Fruit fly (Drosophila melanogaster) whole organism, embryonic: Measurements from ENCODE around the gene CG31870.

Source experiments
- Abd-B ChIP-seq: fragments of 200-800 bp; sonication (Bioruptor generic); optimal IDR thresholded peaks from 2 replicates; lab custom pipeline; 2018; ENCODE audit warnings: missing biosample characterization, mild to moderate bottlenecking, missing genetic modification characterization, moderate library complexity
- Atf3 ChIP-seq: fragments of 200-800 bp; sonication (Bioruptor generic); optimal IDR thresholded peaks from 3 replicates; lab custom pipeline; 2016; ENCODE audit warnings: missing biosample characterization, missing genetic modification characterization
- CG10267 ChIP-seq: fragments of 200-800 bp; sonication (Bioruptor generic); optimal IDR thresholded peaks from 2 replicates; lab custom pipeline; 2018; ENCODE audit warnings: missing biosample characterization, mild to moderate bottlenecking, missing genetic modification characterization, moderate library complexity
- CG10321 ChIP-seq: fragments of 200-800 bp; sonication (Bioruptor generic); IDR thresholded peaks from 2 replicates; pipeline ENCODE4 v1.3.6; 2022; ENCODE audit warnings: missing biosample characterization, missing genetic modification characterization
- CG10979 ChIP-seq: fragments of 200-800 bp; sonication (Bioruptor generic); optimal IDR thresholded peaks from 2 replicates; lab custom pipeline; 2018; ENCODE audit warnings: missing biosample characterization, mild to moderate bottlenecking, missing genetic modification characterization, moderate library complexity
- CG11093 ChIP-seq: fragments of 200-800 bp; sonication (Bioruptor generic); IDR thresholded peaks from 3 replicates; pipeline ENCODE4 v1.3.6; 2022; ENCODE audit warnings: missing biosample characterization, missing genetic modification characterization
- CG12744 ChIP-seq: fragments of 200-800 bp; sonication (Bioruptor generic); optimal IDR thresholded peaks from 2 replicates; lab custom pipeline; 2016; ENCODE audit warnings: missing biosample characterization, missing genetic modification characterization
- CG14441 ChIP-seq: fragments of 200-800 bp; sonication (Bioruptor generic); IDR thresholded peaks from 2 replicates; pipeline ENCODE4 v1.3.6; 2022; ENCODE audit warnings: missing biosample characterization, missing genetic modification characterization
- CG17186 ChIP-seq: fragments of 200-800 bp; sonication (Bioruptor generic); optimal IDR thresholded peaks from 3 replicates; lab custom pipeline; 2017; ENCODE audit warnings: missing biosample characterization, missing genetic modification reagents, missing genetic modification characterization
- CG1792 ChIP-seq: fragments of 200-800 bp; sonication (Bioruptor generic); optimal IDR thresholded peaks from 2 replicates; lab custom pipeline; 2016; ENCODE audit warnings: missing biosample characterization, missing genetic modification characterization
- CG18476 ChIP-seq: fragments of 200-800 bp; sonication (Bioruptor generic); optimal IDR thresholded peaks from 2 replicates; lab custom pipeline; 2016; ENCODE audit warnings: missing biosample characterization, mild to moderate bottlenecking, missing genetic modification characterization
- CG2120 ChIP-seq: fragments of 200-800 bp; sonication (Bioruptor generic); optimal IDR thresholded peaks from 3 replicates; lab custom pipeline; 2016; ENCODE audit warnings: missing biosample characterization, missing genetic modification characterization
- CG30431 ChIP-seq: fragments of 200-800 bp; sonication (Bioruptor generic); optimal IDR thresholded peaks from 2 replicates; lab custom pipeline; 2017; ENCODE audit warnings: missing biosample characterization, missing genetic modification characterization
- CG3407 ChIP-seq: fragments of 200-800 bp; sonication (Bioruptor generic); optimal IDR thresholded peaks from 2 replicates; lab custom pipeline; 2018; ENCODE audit warnings: missing biosample characterization, mild to moderate bottlenecking, missing genetic modification characterization
- CG4730 ChIP-seq: fragments of 200-800 bp; sonication (Bioruptor generic); IDR thresholded peaks from 2 replicates; pipeline ENCODE4 v1.3.6; 2022; ENCODE audit warnings: missing biosample characterization, missing genetic modification characterization
- CG6175 ChIP-seq: fragments of 200-800 bp; sonication (Bioruptor generic); IDR thresholded peaks from 3 replicates; pipeline ENCODE4 v1.3.6; 2022; ENCODE audit warnings: missing biosample characterization, missing genetic modification characterization
- CG6254 ChIP-seq: fragments of 200-800 bp; sonication (Bioruptor generic); optimal IDR thresholded peaks from 3 replicates; lab custom pipeline; 2017; ENCODE audit warnings: mild to moderate bottlenecking, missing biosample characterization, missing genetic modification reagents, missing genetic modification characterization
- CG7556 ChIP-seq: fragments of 200-800 bp; sonication (Bioruptor generic); optimal IDR thresholded peaks from 2 replicates; lab custom pipeline; 2017; ENCODE audit warnings: missing biosample characterization, mild to moderate bottlenecking, missing genetic modification characterization
- CG7928 ChIP-seq: fragments of 200-800 bp; sonication (Bioruptor generic); optimal IDR thresholded peaks from 2 replicates; lab custom pipeline; 2017; ENCODE audit warnings: missing biosample characterization, mild to moderate bottlenecking, missing genetic modification characterization
- CG8478 ChIP-seq: fragments of >200 bp; optimal IDR thresholded peaks from 2 replicates; lab custom pipeline; 2018
- CkIIα-i1 ChIP-seq: fragments of 200-800 bp; sonication (Bioruptor generic); IDR thresholded peaks from 2 replicates; pipeline ENCODE4 v1.3.6; 2022; ENCODE audit warnings: missing biosample characterization, missing genetic modification characterization
- Elba2 ChIP-seq: fragments of 200-800 bp; sonication (Bioruptor generic); optimal IDR thresholded peaks from 3 replicates; lab custom pipeline; 2016; ENCODE audit warnings: missing biosample characterization, missing genetic modification characterization
- GATAe ChIP-seq: fragments of 200-800 bp; sonication (Bioruptor generic); conservative IDR thresholded peaks from 2 replicates; pipeline ENCODE4 v1.3.6; 2022; ENCODE audit warnings: missing biosample characterization, missing genetic modification characterization
- HHEX ChIP-seq: fragments of 200-800 bp; sonication (Bioruptor generic); optimal IDR thresholded peaks from 3 replicates; lab custom pipeline; 2017; ENCODE audit warnings: missing biosample characterization, mild to moderate bottlenecking, missing genetic modification characterization, missing genetic modification reagents
- Hr51 ChIP-seq, 2 experiments: fragments of 200-800 bp; sonication (Bioruptor generic); optimal IDR thresholded peaks; 2 replicates in 1 of 2; 3 replicates in 1 of 2; lab custom pipeline; 2016 to 2018; ENCODE audit warnings: missing biosample characterization in 2 of 2, missing genetic modification characterization in 2 of 2, mild to moderate bottlenecking in 1 of 2, moderate library complexity in 1 of 2
- Lim3 ChIP-seq: fragments of 200-800 bp; sonication (Bioruptor generic); IDR thresholded peaks from 2 replicates; pipeline ENCODE4 v1.3.6; 2022; ENCODE audit warnings: missing biosample characterization, missing genetic modification characterization
- MTF-1 ChIP-seq: fragments of 200-800 bp; sonication (Bioruptor generic); optimal IDR thresholded peaks from 2 replicates; lab custom pipeline; 2018; ENCODE audit warnings: missing biosample characterization, mild to moderate bottlenecking, missing genetic modification characterization, borderline replicate concordance
- Mes4 ChIP-seq: fragments of 200-800 bp; sonication (Bioruptor generic); optimal IDR thresholded peaks from 2 replicates; lab custom pipeline; 2016; ENCODE audit warnings: missing biosample characterization, missing genetic modification characterization
- Neu2 ChIP-seq: fragments of 200-800 bp; sonication (Bioruptor generic); optimal IDR thresholded peaks from 3 replicates; lab custom pipeline; 2016; ENCODE audit warnings: missing biosample characterization, missing genetic modification characterization, borderline replicate concordance
- Sox100B ChIP-seq: fragments of 200-800 bp; sonication (Bioruptor generic); optimal IDR thresholded peaks from 3 replicates; lab custom pipeline; 2018; ENCODE audit warnings: missing biosample characterization, mild to moderate bottlenecking, missing genetic modification characterization
- Spps ChIP-seq: fragments of 200-800 bp; sonication (Bioruptor generic); optimal IDR thresholded peaks from 2 replicates; lab custom pipeline; 2018; ENCODE audit warnings: missing biosample characterization, mild to moderate bottlenecking, missing genetic modification characterization
- TFAM ChIP-seq: fragments of 200-800 bp; sonication (Bioruptor generic); optimal IDR thresholded peaks from 2 replicates; lab custom pipeline; 2017; ENCODE audit warnings: missing biosample characterization, missing genetic modification characterization, inconsistent platforms
- chm ChIP-seq: fragments of 200-800 bp; sonication (Bioruptor generic); IDR thresholded peaks from 2 replicates; pipeline ENCODE4 v1.3.6; 2022; ENCODE audit warnings: missing biosample characterization, missing genetic modification characterization
- exex ChIP-seq: fragments of 200-800 bp; sonication (Bioruptor generic); optimal IDR thresholded peaks from 4 replicates; lab custom pipeline; 2018; ENCODE audit warnings: missing biosample characterization, mild to moderate bottlenecking, missing genetic modification characterization, moderate library complexity
- fd96Cb ChIP-seq: fragments of 200-800 bp; sonication (Bioruptor generic); optimal IDR thresholded peaks from 2 replicates; lab custom pipeline; 2018; ENCODE audit warnings: missing biosample characterization, mild to moderate bottlenecking, missing genetic modification characterization, moderate library complexity
- ftz-f1 ChIP-seq: fragments of 200-800 bp; sonication (Bioruptor generic); optimal IDR thresholded peaks from 2 replicates; lab custom pipeline; 2016; ENCODE audit warnings: missing biosample characterization, missing genetic modification characterization
- gce ChIP-seq: fragments of 200-800 bp; sonication (Bioruptor generic); IDR thresholded peaks from 3 replicates; pipeline ENCODE4 v1.3.6; 2022; ENCODE audit warnings: missing biosample characterization, missing genetic modification characterization
- ind ChIP-seq: fragments of 200-800 bp; sonication (Bioruptor generic); optimal IDR thresholded peaks from 3 replicates; lab custom pipeline; 2016; ENCODE audit warnings: missing biosample characterization, missing genetic modification characterization
- insv ChIP-seq, 2 experiments: fragments of 200-800 bp; sonication (Bioruptor generic); optimal IDR thresholded peaks; 3 replicates each; lab custom pipeline; 2016 to 2018; ENCODE audit warnings: missing biosample characterization in 2 of 2, missing genetic modification characterization in 2 of 2
- kay ChIP-seq: fragments of 200-800 bp; sonication (Bioruptor generic); optimal IDR thresholded peaks from 2 replicates; lab custom pipeline; 2016; ENCODE audit warnings: missing biosample characterization, missing genetic modification characterization
- klu ChIP-seq: fragments of 200-800 bp; sonication (Bioruptor generic); IDR thresholded peaks from 2 replicates; pipeline ENCODE4 v1.3.6; 2022; ENCODE audit warnings: missing biosample characterization, missing genetic modification characterization
- maf-S ChIP-seq: fragments of 200-800 bp; sonication (Bioruptor generic); optimal IDR thresholded peaks from 2 replicates; lab custom pipeline; 2016; ENCODE audit warnings: missing biosample characterization, missing genetic modification characterization
- pb ChIP-seq: fragments of 200-800 bp; sonication (Bioruptor generic); optimal IDR thresholded peaks from 3 replicates; lab custom pipeline; 2016; ENCODE audit warnings: missing biosample characterization, missing genetic modification characterization
- phol ChIP-seq: fragments of 200-800 bp; sonication (Bioruptor generic); optimal IDR thresholded peaks from 3 replicates; lab custom pipeline; 2018; ENCODE audit warnings: missing biosample characterization, mild to moderate bottlenecking, missing genetic modification characterization, moderate library complexity
- scrt ChIP-seq: fragments of 200-800 bp; sonication (Bioruptor generic); optimal IDR thresholded peaks from 2 replicates; lab custom pipeline; 2018; ENCODE audit warnings: missing biosample characterization, mild to moderate bottlenecking, missing genetic modification characterization, moderate library complexity
- seq ChIP-seq: fragments of 200-800 bp; sonication (Bioruptor generic); IDR thresholded peaks from 2 replicates; pipeline ENCODE4 v1.3.6; 2022; ENCODE audit warnings: missing biosample characterization, missing genetic modification characterization
- slbo ChIP-seq: fragments of 200-800 bp; sonication (Bioruptor generic); IDR thresholded peaks from 2 replicates; pipeline ENCODE4 v1.3.6; 2022; ENCODE audit warnings: missing biosample characterization, missing genetic modification characterization
- sqz ChIP-seq: fragments of 200-800 bp; sonication (Bioruptor generic); optimal IDR thresholded peaks from 3 replicates; lab custom pipeline; 2018; ENCODE audit warnings: missing biosample characterization, mild to moderate bottlenecking, missing genetic modification characterization
- tap ChIP-seq: fragments of 200-800 bp; optimal IDR thresholded peaks from 3 replicates; lab custom pipeline; 2019; ENCODE audit warnings: missing biosample characterization, mild to moderate bottlenecking, missing genetic modification characterization, moderate library complexity
- twi ChIP-seq: fragments of 200-800 bp; optimal IDR thresholded peaks from 2 replicates; lab custom pipeline; 2019; ENCODE audit warnings: missing biosample characterization, mild to moderate bottlenecking, missing genetic modification characterization, moderate library complexity
- unpg ChIP-seq: fragments of 200-800 bp; sonication (Bioruptor generic); optimal IDR thresholded peaks from 3 replicates; lab custom pipeline; 2018; ENCODE audit warnings: missing biosample characterization, mild to moderate bottlenecking, missing genetic modification characterization, moderate library complexity
- wdn ChIP-seq: fragments of 200-800 bp; sonication (Bioruptor generic); IDR thresholded peaks from 2 replicates; pipeline ENCODE4 v1.3.6; 2022; ENCODE audit warnings: missing biosample characterization, missing genetic modification characterization
- zen2 ChIP-seq: fragments of 200-800 bp; sonication (Bioruptor generic); IDR thresholded peaks from 3 replicates; pipeline ENCODE4 v1.3.6; 2022; ENCODE audit warnings: missing biosample characterization, missing genetic modification characterization; ENCODE audit not compliant: partially characterized antibody

Gene CG31870

DNA sequence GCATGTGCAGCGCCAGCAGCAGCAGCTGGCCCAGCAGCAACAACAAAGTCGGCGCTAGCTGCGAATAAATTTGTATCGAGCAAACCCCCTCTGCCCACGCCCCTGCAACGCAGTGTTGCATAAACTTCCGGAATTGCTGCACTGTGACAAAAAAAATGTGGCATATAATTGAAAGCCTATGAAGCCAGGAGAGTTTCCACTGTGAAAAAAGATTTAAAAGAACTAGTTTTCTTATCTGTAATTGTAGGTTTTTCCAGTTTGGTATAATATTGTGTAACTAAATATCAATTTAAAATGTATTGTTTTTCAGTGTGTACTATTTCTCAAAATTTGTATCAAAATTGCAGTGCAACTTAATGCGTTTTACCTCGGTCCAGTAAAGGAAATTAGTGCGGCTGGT lies 41.8 kb upstream of the CG31870 start (continued):
- TF ChIP-seq exex (tag; lab: Kevin White, UChicago) (no peak), CG10321 (GFP tag; lab: Robert Waterston, UW) (no peak), sqz (GFP tag; lab: Kevin White, UChicago) (no peak), Mes4 (GFP tag; lab: Kevin White, UChicago) (no peak), Spps (tag; lab: Kevin White, UChicago) (no peak), maf-S (GFP tag; lab: Kevin White, UChicago) (no peak), Abd-B (GFP tag; lab: Kevin White, UChicago) (no peak), CG7556 (GFP tag; lab: Kevin White, UChicago) (no peak), CG11093 (GFP tag; lab: Robert Waterston, UW) (no peak), Lim3 (GFP tag; lab: Robert Waterston, UW) (no peak), CG12744 (no peak), CG2120 (no peak), Elba2 (GFP tag; lab: Kevin White, UChicago) (no peak), insv (GFP tag; optimal IDR thresholded peaks at IDR 0.05; lab: Kevin White, UChicago) (no peak), Hr51 (GFP tag; optimal IDR thresholded peaks at IDR 0.05; lab: Kevin White, UChicago) (no peak), scrt (GFP tag; lab: Kevin White, UChicago) (no peak), pb (GFP tag; lab: Kevin White, UChicago) (no peak), slbo (no peak), gce (no peak), Neu2 (GFP tag; lab: Kevin White, UChicago) (no peak), CG30431 (no peak), fd96Cb (tag; lab: Kevin White, UChicago) (peak; percentile 9), CG10979 (tag; lab: Kevin White, UChicago) (peak; percentile 16), chm (GFP tag; lab: Robert Waterston, UW) (no peak), wdn (no peak), TFAM (GFP tag; lab: Kevin White, UChicago) (no peak), tap (tag; lab: Kevin White, UChicago) (no peak), GATAe (GFP tag; lab: Robert Waterston, UW) (no peak), CG8478 (no peak), CG14441 (GFP tag; lab: Robert Waterston, UW) (no peak), CG7928 (GFP tag; lab: Kevin White, UChicago) (no peak), CG4730 (GFP tag; lab: Robert Waterston, UW) (no peak), Atf3 (GFP tag; lab: Kevin White, UChicago) (no peak), MTF-1 (GFP tag; lab: Kevin White, UChicago) (no peak), zen2 (GFP tag; lab: Robert Waterston, UW) (no peak), kay (GFP tag; lab: Kevin White, UChicago) (no peak), CG18476 (GFP tag; lab: Kevin White, UChicago) (no peak), CG17186 (GFP tag; lab: Kevin White, UChicago) (no peak), CG6254 (no peak), Sox100B (no peak), unpg (GFP tag; lab: Kevin White, UChicago) (no peak), CG10267 (tag; lab: Kevin White, UChicago) (no peak), phol (tag; lab: Kevin White, UChicago) (peak; percentile 12), CkIIα-i1 (GFP tag; lab: Robert Waterston, UW) (no peak), ind (GFP tag; lab: Kevin White, UChicago) (no peak), CG1792 (GFP tag; lab: Kevin White, UChicago) (no peak), CG6175 (GFP tag; lab: Robert Waterston, UW) (no peak), ftz-f1 (GFP tag; lab: Kevin White, UChicago) (no peak), klu (GFP tag; lab: Robert Waterston, UW) (no peak), HHEX (GFP tag; lab: Kevin White, UChicago) (no peak), twi (tag; lab: Kevin White, UChicago) (no peak), seq (GFP tag; lab: Robert Waterston, UW) (no peak), CG3407 (GFP tag; lab: Kevin White, UChicago) (no peak)
